Fruit fly (Drosophila melanogaster) whole organism, embryonic: ENCODE data around the gene Hpr1.

ENCODE experiments used
- Antp ChIP-seq: fragments of 200-800 bp; sonication (Bioruptor generic); optimal IDR thresholded peaks from 3 replicates; lab custom pipeline; 2016; ENCODE audit warnings: missing biosample characterization, missing genetic modification characterization
- CG11085 ChIP-seq: fragments of 200-800 bp; sonication (Bioruptor generic); IDR thresholded peaks from 2 replicates; pipeline ENCODE4 v1.3.6; 2022; ENCODE audit warnings: missing biosample characterization, missing genetic modification characterization
- CG11560 ChIP-seq: fragments of 200-800 bp; sonication (Bioruptor generic); IDR thresholded peaks from 3 replicates; pipeline ENCODE4 v1.3.6; 2022; ENCODE audit warnings: missing biosample characterization, missing genetic modification characterization
- CG11696 ChIP-seq: fragments of 200-800 bp; sonication (Bioruptor generic); IDR thresholded peaks from 2 replicates; pipeline ENCODE4 v1.3.6; 2022; ENCODE audit warnings: missing biosample characterization, missing genetic modification characterization
- CG13296 ChIP-seq: fragments of 200-800 bp; sonication (Bioruptor generic); optimal IDR thresholded peaks from 3 replicates; lab custom pipeline; 2018; ENCODE audit warnings: missing biosample characterization, mild to moderate bottlenecking, missing genetic modification characterization
- CG15514 ChIP-seq: fragments of 200-800 bp; sonication (Bioruptor generic); optimal IDR thresholded peaks from 3 replicates; lab custom pipeline; 2017; ENCODE audit warnings: missing biosample characterization, missing genetic modification characterization, mild to moderate bottlenecking, moderate library complexity, missing genetic modification reagents
- CG17361 ChIP-seq: fragments of 200-800 bp; sonication (Bioruptor generic); IDR thresholded peaks from 3 replicates; pipeline ENCODE4 v1.3.6; 2022; ENCODE audit warnings: missing biosample characterization, missing genetic modification characterization
- CG18011 ChIP-seq: fragments of 200-800 bp; sonication (Bioruptor generic); optimal IDR thresholded peaks from 2 replicates; lab custom pipeline; 2017; ENCODE audit warnings: missing biosample characterization, missing genetic modification characterization, mild to moderate bottlenecking, moderate library complexity, missing genotype
- CG2199 ChIP-seq: fragments of 200-800 bp; sonication (Bioruptor generic); IDR thresholded peaks from 3 replicates; pipeline ENCODE4 v1.3.6; 2022; ENCODE audit warnings: missing biosample characterization, missing genetic modification characterization
- CG30431 ChIP-seq: fragments of 200-800 bp; sonication (Bioruptor generic); optimal IDR thresholded peaks from 2 replicates; lab custom pipeline; 2017; ENCODE audit warnings: missing biosample characterization, missing genetic modification characterization
- CG3726 ChIP-seq: fragments of 200-800 bp; sonication (Bioruptor generic); IDR thresholded peaks from 3 replicates; pipeline ENCODE4, ENCODE4 v1.3.6; 2022; ENCODE audit warnings: missing biosample characterization, missing genetic modification characterization
- CG4282 ChIP-seq: fragments of 200-800 bp; sonication (Bioruptor generic); optimal IDR thresholded peaks from 2 replicates; lab custom pipeline; 2016; ENCODE audit warnings: missing biosample characterization, missing genetic modification characterization
- CG4424 ChIP-seq: fragments of 200-800 bp; sonication (Bioruptor generic); optimal IDR thresholded peaks from 3 replicates; lab custom pipeline; 2016; ENCODE audit warnings: missing biosample characterization, missing genetic modification characterization
- CG8281 ChIP-seq: fragments of 200-800 bp; sonication (Bioruptor generic); optimal IDR thresholded peaks from 2 replicates; lab custom pipeline; 2018; ENCODE audit warnings: missing biosample characterization, mild to moderate bottlenecking, missing genetic modification characterization, moderate library complexity
- CG8359 ChIP-seq: fragments of 200-800 bp; sonication (Bioruptor generic); optimal IDR thresholded peaks from 2 replicates; lab custom pipeline; 2017; ENCODE audit warnings: missing biosample characterization, mild to moderate bottlenecking, missing genetic modification characterization, borderline replicate concordance
- Chrac-16 ChIP-seq: fragments of 200-800 bp; sonication (Bioruptor generic); optimal IDR thresholded peaks from 3 replicates; lab custom pipeline; 2016; ENCODE audit warnings: missing biosample characterization, missing genetic modification characterization
- CrebB ChIP-seq: fragments of 200-800 bp; sonication (Bioruptor generic); optimal IDR thresholded peaks from 3 replicates; lab custom pipeline; 2018; ENCODE audit warnings: missing biosample characterization, mild to moderate bottlenecking, missing genetic modification characterization
- D ChIP-seq, 2 experiments: fragments of 200-800 bp in 1 of 2; fragments of >200 bp in 1 of 2; sonication (Bioruptor generic) in 1 of 2; optimal IDR thresholded peaks; 2 replicates in 1 of 2; 3 replicates in 1 of 2; lab custom pipeline; 2017; ENCODE audit warnings: mild to moderate bottlenecking in 1 of 2, missing biosample characterization in 1 of 2, missing genetic modification characterization in 1 of 2, missing genetic modification reagents in 1 of 2
- D19A ChIP-seq: fragments of 200-800 bp; optimal IDR thresholded peaks from 3 replicates; lab custom pipeline; 2019; ENCODE audit warnings: missing biosample characterization, mild to moderate bottlenecking, missing genetic modification characterization, moderate library complexity
- Dad ChIP-seq: fragments of 200-800 bp; sonication (Bioruptor generic); optimal IDR thresholded peaks from 3 replicates; lab custom pipeline; 2016; ENCODE audit warnings: missing biosample characterization, missing genetic modification characterization
- Ets65A ChIP-seq: fragments of 200-800 bp; sonication (Bioruptor generic); peaks from one replicate; lab custom pipeline; 2016; ENCODE audit warnings: missing biosample characterization, missing genetic modification characterization
- Lhr ChIP-seq: fragments of 200-800 bp; sonication (Bioruptor generic); optimal IDR thresholded peaks from 3 replicates; lab custom pipeline; 2017; ENCODE audit warnings: mild to moderate bottlenecking, missing biosample characterization, missing genetic modification reagents, missing genetic modification characterization
- Max ChIP-seq: fragments of 200-800 bp; sonication (Bioruptor generic); optimal IDR thresholded peaks from 2 replicates; lab custom pipeline; 2016; ENCODE audit warnings: missing biosample characterization, mild to moderate bottlenecking, missing genetic modification characterization
- Trl ChIP-seq, 3 experiments: fragments of >200 bp in 2 of 3; fragments of 200-800 bp in 1 of 3; sonication (Bioruptor generic) in 1 of 3; optimal IDR thresholded peaks; 2 replicates in 1 of 3; 3 replicates in 2 of 3; lab custom pipeline; 2016 to 2017; ENCODE audit warnings: missing biosample characterization in 1 of 3, missing genetic modification characterization in 1 of 3
- abd-A ChIP-seq: fragments of 200-800 bp; sonication (Bioruptor generic); optimal IDR thresholded peaks from 3 replicates; lab custom pipeline; 2019; ENCODE audit warnings: missing biosample characterization, mild to moderate bottlenecking, missing genetic modification characterization, moderate library complexity
- bbx ChIP-seq: fragments of 200-800 bp; sonication (Bioruptor generic); IDR thresholded peaks from 2 replicates; pipeline ENCODE4 v1.3.6; 2022; ENCODE audit warnings: missing biosample characterization, missing genetic modification characterization; ENCODE audit not compliant: partially characterized antibody
- bsh ChIP-seq, 2 experiments: fragments of 200-800 bp; sonication (Bioruptor generic); optimal IDR thresholded peaks; 2 replicates each; lab custom pipeline; 2017 to 2018; ENCODE audit warnings: mild to moderate bottlenecking in 2 of 2, missing biosample characterization in 2 of 2, missing genetic modification characterization in 2 of 2, moderate library complexity in 1 of 2
- chinmo ChIP-seq: fragments of 200-800 bp; sonication (Bioruptor generic); IDR thresholded peaks from 4 replicates; pipeline ENCODE4 v1.3.6; 2022; ENCODE audit warnings: missing biosample characterization, missing genetic modification characterization; ENCODE audit not compliant: partially characterized antibody
- chm ChIP-seq: fragments of 200-800 bp; sonication (Bioruptor generic); IDR thresholded peaks from 2 replicates; pipeline ENCODE4 v1.3.6; 2022; ENCODE audit warnings: missing biosample characterization, missing genetic modification characterization
- ewg ChIP-seq: fragments of 200-800 bp; sonication (Bioruptor generic); optimal IDR thresholded peaks from 3 replicates; lab custom pipeline; 2017; ENCODE audit warnings: mild to moderate bottlenecking, missing biosample characterization, missing genetic modification reagents, missing genetic modification characterization
- fd64A ChIP-seq: fragments of 200-800 bp; sonication (Bioruptor generic); optimal IDR thresholded peaks from 3 replicates; lab custom pipeline; 2018; ENCODE audit warnings: missing biosample characterization, mild to moderate bottlenecking, missing genetic modification characterization
- gcm2 ChIP-seq: fragments of 200-800 bp; sonication (Bioruptor generic); optimal IDR thresholded peaks from 2 replicates; lab custom pipeline; 2016; ENCODE audit warnings: missing biosample characterization, missing genetic modification characterization
- ham ChIP-seq: fragments of 200-800 bp; sonication (Bioruptor generic); IDR thresholded peaks from 2 replicates; pipeline ENCODE4 v1.3.6; 2022; ENCODE audit warnings: missing biosample characterization, missing genetic modification characterization
- hth ChIP-seq: fragments of >200 bp; optimal IDR thresholded peaks from 2 replicates; lab custom pipeline; 2017; ENCODE audit warnings: inconsistent platforms
- jigr1 ChIP-seq: fragments of 200-800 bp; sonication (Bioruptor generic); IDR thresholded peaks from 3 replicates; pipeline ENCODE4 v1.3.6; 2022; ENCODE audit warnings: missing biosample characterization, missing genetic modification characterization
- knrl ChIP-seq: fragments of 200-800 bp; sonication (Bioruptor generic); IDR thresholded peaks from 3 replicates; pipeline ENCODE4 v1.3.6; 2022; ENCODE audit warnings: missing biosample characterization, missing genetic modification characterization; ENCODE audit not compliant: partially characterized antibody
- lab ChIP-seq: fragments of 200-800 bp; sonication (Bioruptor generic); optimal IDR thresholded peaks from 3 replicates; lab custom pipeline; 2017; ENCODE audit warnings: missing biosample characterization, missing genetic modification characterization, mild to moderate bottlenecking, moderate library complexity, missing genetic modification reagents
- lbe ChIP-seq: fragments of 200-800 bp; sonication (Bioruptor generic); optimal IDR thresholded peaks from 2 replicates; lab custom pipeline; 2016; ENCODE audit warnings: missing biosample characterization, mild to moderate bottlenecking, missing genetic modification characterization
- luna ChIP-seq: fragments of 200-800 bp; sonication (Bioruptor generic); optimal IDR thresholded peaks from 2 replicates; lab custom pipeline; 2016; ENCODE audit warnings: missing biosample characterization, missing genetic modification characterization
- oc ChIP-seq: fragments of 200-800 bp; sonication (Bioruptor generic); optimal IDR thresholded peaks from 2 replicates; lab custom pipeline; 2018; ENCODE audit warnings: missing biosample characterization, mild to moderate bottlenecking, missing genetic modification characterization, moderate library complexity
- p53 ChIP-seq: fragments of 200-800 bp; sonication (Bioruptor generic); optimal IDR thresholded peaks from 2 replicates; lab custom pipeline; 2016; ENCODE audit warnings: missing biosample characterization, missing genetic modification characterization
- pita ChIP-seq: fragments of 200-800 bp; sonication (Bioruptor generic); optimal IDR thresholded peaks from 2 replicates; lab custom pipeline; 2017; ENCODE audit warnings: missing biosample characterization, mild to moderate bottlenecking, missing genetic modification characterization
- seq ChIP-seq: fragments of 200-800 bp; sonication (Bioruptor generic); IDR thresholded peaks from 2 replicates; pipeline ENCODE4 v1.3.6; 2022; ENCODE audit warnings: missing biosample characterization, missing genetic modification characterization
- slou ChIP-seq: fragments of 200-800 bp; sonication (Bioruptor generic); optimal IDR thresholded peaks from 3 replicates; lab custom pipeline; 2016; ENCODE audit warnings: missing biosample characterization, missing genetic modification characterization
- stc ChIP-seq: fragments of 200-800 bp; sonication (Bioruptor generic); IDR thresholded peaks from 2 replicates; pipeline ENCODE4 v1.3.6; 2022; ENCODE audit warnings: missing biosample characterization, missing genetic modification characterization
- tll ChIP-seq, 2 experiments: fragments of 200-800 bp in 1 of 2; fragments of >200 bp in 1 of 2; sonication (Bioruptor generic) in 1 of 2; optimal IDR thresholded peaks; 2 replicates each; lab custom pipeline; 2017 to 2019; ENCODE audit warnings: missing biosample characterization in 2 of 2, missing genetic modification characterization in 2 of 2, mild to moderate bottlenecking in 1 of 2, moderate library complexity in 1 of 2
- unc-4 ChIP-seq: fragments of 200-800 bp; sonication (Bioruptor generic); IDR thresholded peaks from 2 replicates; pipeline ENCODE4 v1.3.6; 2022; ENCODE audit warnings: missing biosample characterization, missing genetic modification characterization; ENCODE audit not compliant: partially characterized antibody

Hpr1 gene

DNA sequence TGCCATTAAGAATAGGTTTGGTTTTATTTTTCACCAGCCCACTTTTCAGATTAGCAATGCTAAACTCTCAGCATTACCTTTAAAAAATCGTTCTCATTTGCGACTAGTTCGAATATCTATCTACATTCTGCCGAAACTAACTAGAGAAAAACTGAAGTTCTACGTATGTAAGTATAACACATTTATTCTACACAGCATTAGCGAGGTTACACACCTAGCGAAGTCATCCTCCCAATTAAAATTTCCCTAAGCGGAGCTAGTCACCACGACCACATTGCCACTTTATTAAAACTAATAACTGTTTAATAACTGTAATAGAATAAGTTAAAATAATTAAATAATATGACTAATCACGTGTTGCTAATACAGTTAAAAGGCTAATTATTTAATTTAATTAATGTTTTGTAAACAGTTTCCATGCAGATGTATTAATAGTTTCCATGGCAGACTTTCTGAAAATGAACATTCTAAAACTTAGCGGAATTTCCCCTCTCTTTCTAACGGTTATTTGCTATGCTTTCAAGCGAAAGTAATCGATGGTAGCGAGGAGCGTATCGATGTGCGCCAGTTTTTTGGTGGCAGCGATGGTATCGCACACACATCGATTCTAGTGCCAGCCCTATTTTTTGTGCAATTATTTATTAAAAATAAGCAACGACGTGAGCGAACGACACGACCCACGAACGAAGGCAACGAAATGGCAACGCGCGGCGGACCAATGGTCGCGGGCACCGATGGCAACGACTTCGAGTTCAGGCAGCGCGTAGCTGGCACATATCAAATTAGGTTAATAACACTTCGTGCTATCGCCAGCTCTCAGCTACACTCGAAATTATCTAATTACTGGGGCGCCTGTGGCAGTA lies 42.3 kb downstream of the Hpr1 start, which contains the start of gene jagn (continued):
- TF ChIP-seq D (optimal IDR thresholded peaks at IDR 0.05; lab: Kevin White, UChicago) (no peak), D (GFP tag; optimal IDR thresholded peaks at IDR 0.05; lab: Kevin White, UChicago) (no peak), CG15514 (GFP tag; lab: Kevin White, UChicago) (peak; percentile 87), CG13296 (GFP tag; lab: Kevin White, UChicago) (no peak), CG30431 (GFP tag; lab: Kevin White, UChicago) (no peak), D19A (tag; lab: Kevin White, UChicago) (peak; percentile 11), luna (peak; percentile 51), ham (GFP tag; lab: Robert Waterston, UW) (no peak), CG11085 (GFP tag; lab: Robert Waterston, UW) (peak; percentile 65; the same call in 1 of the 2 replicates), bsh (GFP tag; optimal IDR thresholded peaks at IDR 0.05; lab: Kevin White, UChicago) (peak in 1 of 2 experiments; percentile 37), p53 (GFP tag; lab: Kevin White, UChicago) (peak; percentile 14), seq (no peak), jigr1 (no peak), unc-4 (peak; percentile 98), fd64A (no peak), CG4424 (GFP tag; lab: Kevin White, UChicago) (peak; percentile 47), CG17361 (peak; percentile 70; the same call in 2 of the 3 replicates), oc (tag; lab: Kevin White, UChicago) (peak; percentile 21), Lhr (GFP tag; lab: Kevin White, UChicago) (peak; percentile 86), Antp (peak; percentile 66), Dad (GFP tag; lab: Kevin White, UChicago) (peak; percentile 48), CG18011 (peak; percentile 23), ewg (GFP tag; lab: Kevin White, UChicago) (peak; percentile 30), Trl (optimal IDR thresholded peaks at IDR 0.05; lab: Kevin White, UChicago) (no peak), Trl (GFP tag; optimal IDR thresholded peaks at IDR 0.05; lab: Kevin White, UChicago) (peak; percentile 50), Chrac-16 (GFP tag; lab: Kevin White, UChicago) (peak; percentile 44), CG2199 (peak; percentile 91), chinmo (GFP tag; lab: Robert Waterston, UW) (peak; percentile 99), tll (GFP tag; optimal IDR thresholded peaks at IDR 0.05; lab: Kevin White, UChicago) (no peak), knrl (GFP tag; lab: Robert Waterston, UW) (peak; percentile 100), CG3726 (GFP tag; lab: Robert Waterston, UW) (no peak), hth (lab: Kevin White, UChicago) (no peak), bbx (GFP tag; lab: Robert Waterston, UW) (peak; percentile 100), chm (peak; percentile 71), CG4282 (GFP tag; lab: Kevin White, UChicago) (peak; percentile 12), Ets65A (GFP tag; lab: Kevin White, UChicago) (peak; percentile 95), gcm2 (GFP tag; lab: Kevin White, UChicago) (peak; percentile 4), lbe (GFP tag; lab: Kevin White, UChicago) (peak; percentile 80), CG11560 (tag; lab: Robert Waterston, UW) (0 out of 3 replicates have a peak, but pooled peaks have one; percentile 38), CrebB (tag; lab: Kevin White, UChicago) (peak; percentile 66), CG8281 (no peak), stc (GFP tag; lab: Robert Waterston, UW) (peak; percentile 40; the same call in 1 of the 2 replicates), lab (GFP tag; lab: Kevin White, UChicago) (peak; percentile 63), slou (GFP tag; lab: Kevin White, UChicago) (no peak), CG8359 (GFP tag; lab: Kevin White, UChicago) (no peak), CG11696 (GFP tag; lab: Robert Waterston, UW) (no peak), pita (GFP tag; lab: Kevin White, UChicago) (peak; percentile 95), abd-A (tag; lab: Kevin White, UChicago) (peak; percentile 81), Max (GFP tag; lab: Kevin White, UChicago) (peak; percentile 54)
